Worm (Caenorhabditis elegans) whole organism, young adult: ENCODE data around the gene cid-1.

ENCODE experiments used
- B0019.2 ChIP-seq: fragments of 200-800 bp; sonication (Bioruptor generic); conservative IDR thresholded peaks from 2 replicates; pipeline ENCODE4 v1.3.6; 2022; ENCODE audit warnings: missing genetic modification reagents, missing genetic modification characterization, missing compliant biosample characterization
- B0261.1 ChIP-seq: sonication (generic microtip); optimal IDR thresholded peaks from 2 replicates; lab custom pipeline; 2016; ENCODE audit warnings: mild to moderate bottlenecking, missing genetic modification characterization, moderate library complexity, missing compliant biosample characterization
- F23B12.7 ChIP-seq: sonication (generic microtip); optimal IDR thresholded peaks from 2 replicates; lab custom pipeline; 2017; ENCODE audit warnings: missing genetic modification characterization, mild to moderate bottlenecking, missing compliant biosample characterization, antibody characterized with exemption, moderate library complexity; ENCODE audit not compliant: insufficient read depth
- F33H1.4 ChIP-seq: fragments of 200-800 bp; sonication (Bioruptor generic); IDR thresholded peaks from 2 replicates; pipeline ENCODE4 v1.3.6; 2022; ENCODE audit warnings: missing genetic modification reagents, missing genetic modification characterization, missing compliant biosample characterization
- K11D2.4 ChIP-seq: fragments of 200-800 bp; sonication (Bioruptor generic); IDR thresholded peaks from 2 replicates; pipeline ENCODE4 v1.3.6; 2022; ENCODE audit warnings: missing genetic modification reagents, missing genetic modification characterization, missing compliant biosample characterization
- T07F8.4 ChIP-seq: sonication (generic microtip); optimal IDR thresholded peaks from 2 replicates; lab custom pipeline; 2016; ENCODE audit warnings: mild to moderate bottlenecking, missing genetic modification characterization, moderate library complexity, missing compliant biosample characterization
- Y53F4B.3 ChIP-seq: fragments of 200-800 bp; sonication (Bioruptor generic); IDR thresholded peaks from 2 replicates; pipeline ENCODE4 v1.3.6; 2022; ENCODE audit warnings: missing genetic modification reagents, missing genetic modification characterization, missing compliant biosample characterization
- akir-1 ChIP-seq: fragments of 200-800 bp; sonication (Bioruptor generic); optimal IDR thresholded peaks from 2 replicates; lab custom pipeline; 2018; ENCODE audit warnings: mild to moderate bottlenecking, missing genetic modification characterization, moderate library complexity, missing compliant biosample characterization
- athp-1 ChIP-seq: sonication (generic microtip); optimal IDR thresholded peaks from 2 replicates; lab custom pipeline; 2017; ENCODE audit warnings: mild to moderate bottlenecking, missing genetic modification characterization, missing compliant biosample characterization
- attf-3 ChIP-seq: fragments of 200-800 bp; sonication (Bioruptor generic); conservative IDR thresholded peaks from 2 replicates; pipeline ENCODE4 v1.3.6; 2022; ENCODE audit warnings: missing genetic modification reagents, missing genetic modification characterization, missing compliant biosample characterization
- attf-5 ChIP-seq: fragments of 200-800 bp; sonication (Bioruptor generic); optimal IDR thresholded peaks from 2 replicates; lab custom pipeline; 2018; ENCODE audit warnings: mild to moderate bottlenecking, missing genetic modification characterization, missing compliant biosample characterization
- attf-6 ChIP-seq: fragments of 200-800 bp; sonication (Bioruptor generic); IDR thresholded peaks from 2 replicates; pipeline ENCODE4 v1.3.6; 2022; ENCODE audit warnings: missing genetic modification reagents, missing genetic modification characterization, missing compliant biosample characterization
- bed-2 ChIP-seq: fragments of 200-800 bp; sonication (Bioruptor generic); IDR thresholded peaks from 2 replicates; pipeline ENCODE4 v1.3.6; 2022; ENCODE audit warnings: missing genetic modification reagents, missing genetic modification characterization, missing compliant biosample characterization
- chd-7 ChIP-seq: sonication (generic microtip); optimal IDR thresholded peaks from 2 replicates; lab custom pipeline; 2016; ENCODE audit warnings: mild to moderate bottlenecking, missing genetic modification characterization, moderate library complexity, missing compliant biosample characterization
- dpff-1 ChIP-seq: sonication (generic microtip); optimal IDR thresholded peaks from 2 replicates; lab custom pipeline; 2017; ENCODE audit warnings: mild to moderate bottlenecking, missing genetic modification characterization, missing compliant biosample characterization
- efl-1 ChIP-seq: fragments of 150-350 bp; optimal IDR thresholded peaks from 2 replicates; lab custom pipeline; 2014; ENCODE audit warnings: missing biosample characterization, missing genetic modification reagents, missing genetic modification characterization
- ekl-4 ChIP-seq: fragments of 200-800 bp; sonication (Bioruptor generic); IDR thresholded peaks from 2 replicates; pipeline ENCODE4 v1.3.6; 2022; ENCODE audit warnings: missing genetic modification reagents, missing genetic modification characterization, missing compliant biosample characterization
- hmg-1.2 ChIP-seq: fragments of 200-800 bp; sonication (Bioruptor generic); IDR thresholded peaks from 2 replicates; pipeline ENCODE4 v1.3.6; 2022; ENCODE audit warnings: missing genetic modification reagents, missing genetic modification characterization, missing compliant biosample characterization
- hmg-20 ChIP-seq: fragments of 200-800 bp; sonication (Bioruptor generic); IDR thresholded peaks from 2 replicates; pipeline ENCODE4 v1.3.6; 2022; ENCODE audit warnings: missing genetic modification reagents, missing genetic modification characterization, missing compliant biosample characterization
- lag-1 ChIP-seq: fragments of 200-800 bp; sonication (Bioruptor generic); IDR thresholded peaks from 2 replicates; pipeline ENCODE4 v1.3.6; 2022; ENCODE audit warnings: missing genetic modification reagents, missing genetic modification characterization, missing compliant biosample characterization
- lin-35 ChIP-seq, 3 experiments: fragments of 150-350 bp in 2 of 3; sonication (generic microtip) in 1 of 3; optimal IDR thresholded peaks; 2 replicates each; lab custom pipeline; 2014 to 2018; ENCODE audit warnings: missing biosample characterization in 3 of 3, missing genetic modification characterization in 3 of 3, missing genetic modification reagents in 3 of 3
- lin-54 ChIP-seq: fragments of 200-800 bp; sonication (Bioruptor generic); optimal IDR thresholded peaks from 2 replicates; lab custom pipeline; 2018; ENCODE audit warnings: mild to moderate bottlenecking, missing genetic modification characterization, missing compliant biosample characterization
- lir-1 ChIP-seq: fragments of 200-800 bp; sonication (Bioruptor generic); conservative IDR thresholded peaks from 2 replicates; pipeline ENCODE4 v1.3.6; 2022; ENCODE audit warnings: missing genetic modification reagents, missing genetic modification characterization, missing compliant biosample characterization
- madf-6 ChIP-seq: fragments of 200-800 bp; sonication (Bioruptor generic); IDR thresholded peaks from 2 replicates; pipeline ENCODE4 v1.3.6; 2022; ENCODE audit warnings: missing genetic modification reagents, missing genetic modification characterization, missing compliant biosample characterization
- mcd-1 ChIP-seq: fragments of 200-800 bp; sonication (Bioruptor generic); IDR thresholded peaks from 2 replicates; pipeline ENCODE4 v1.3.6; 2022; ENCODE audit warnings: missing genetic modification reagents, missing genetic modification characterization, missing compliant biosample characterization
- mel-28 ChIP-seq: sonication (generic microtip); optimal IDR thresholded peaks from 2 replicates; lab custom pipeline; 2016; ENCODE audit warnings: borderline replicate concordance, mild to moderate bottlenecking, missing genetic modification characterization, missing compliant biosample characterization
- mes-4 ChIP-seq: sonication (generic microtip); optimal IDR thresholded peaks from 2 replicates; lab custom pipeline; 2016; ENCODE audit warnings: missing genotype, missing genetic modification characterization, missing compliant biosample characterization
- nhr-27 ChIP-seq: fragments of 200-800 bp; sonication (Bioruptor generic); optimal IDR thresholded peaks from 2 replicates; lab custom pipeline; 2018; ENCODE audit warnings: mild to moderate bottlenecking, missing genetic modification characterization, moderate library complexity, missing compliant biosample characterization
- nhr-90 ChIP-seq: sonication (generic microtip); optimal IDR thresholded peaks from 2 replicates; lab custom pipeline; 2016; ENCODE audit warnings: missing genotype, mild to moderate bottlenecking, missing genetic modification characterization, missing compliant biosample characterization
- repo-1 ChIP-seq: sonication (generic microtip); optimal IDR thresholded peaks from 2 replicates; lab custom pipeline; 2017; ENCODE audit warnings: mild to moderate bottlenecking, missing genetic modification characterization, missing compliant biosample characterization
- sdz-38 ChIP-seq: sonication (generic microtip); optimal IDR thresholded peaks from 2 replicates; lab custom pipeline; 2016; ENCODE audit warnings: missing genotype, missing genetic modification characterization, missing compliant biosample characterization
- snpc-1.1 ChIP-seq: sonication (generic microtip); optimal IDR thresholded peaks from 2 replicates; lab custom pipeline; 2017; ENCODE audit warnings: missing genetic modification characterization, mild to moderate bottlenecking, missing compliant biosample characterization, antibody characterized with exemption, moderate library complexity, missing genotype, missing genetic modification reagents; ENCODE audit not compliant: insufficient read depth
- sptf-2 ChIP-seq: fragments of 200-800 bp; sonication (Bioruptor generic); optimal IDR thresholded peaks from 2 replicates; lab custom pipeline; 2018; ENCODE audit warnings: mild to moderate bottlenecking, missing genetic modification characterization, missing compliant biosample characterization
- tbx-9 ChIP-seq: sonication (generic microtip); optimal IDR thresholded peaks from 2 replicates; lab custom pipeline; 2016; ENCODE audit warnings: borderline replicate concordance, missing genetic modification characterization, inconsistent platforms, missing compliant biosample characterization
- unc-130 ChIP-seq: sonication (generic microtip); optimal IDR thresholded peaks from 2 replicates; lab custom pipeline; 2016; ENCODE audit warnings: missing genetic modification reagents, missing genetic modification characterization, missing compliant biosample characterization
- unc-62 ChIP-seq: fragments of 150-350 bp; optimal IDR thresholded peaks from 2 replicates; lab custom pipeline; 2014; ENCODE audit warnings: missing biosample characterization, missing genetic modification reagents, missing genetic modification characterization
- ztf-26 ChIP-seq: sonication (generic microtip); optimal IDR thresholded peaks from 2 replicates; lab custom pipeline; 2017; ENCODE audit warnings: missing genetic modification characterization, missing compliant biosample characterization
- ztf-6 ChIP-seq: fragments of 200-800 bp; sonication (Bioruptor generic); IDR thresholded peaks from 2 replicates; pipeline ENCODE4 v1.3.6; 2022; ENCODE audit warnings: missing genetic modification reagents, missing genetic modification characterization, missing compliant biosample characterization

The cid-1 gene

DNA sequence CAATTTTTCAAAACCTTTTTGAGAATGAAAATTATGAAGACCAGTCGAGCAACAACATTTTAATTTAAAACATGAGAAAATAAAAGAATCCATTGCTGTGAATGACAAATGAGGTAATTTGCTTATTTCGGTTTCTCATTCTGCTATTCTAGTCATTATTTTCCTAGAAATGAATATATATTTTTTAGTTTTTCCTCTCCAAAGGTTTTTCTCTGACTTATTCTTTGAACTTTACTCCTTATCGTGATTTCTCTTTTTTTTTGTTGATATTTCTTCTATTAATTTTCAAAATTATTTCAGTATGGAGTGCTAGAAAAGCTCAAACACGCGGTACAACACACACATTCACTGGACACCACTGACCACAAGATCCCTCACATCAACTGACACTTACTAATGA is 11.9 kb downstream of the cid-1 start, which contains the start of gene pup-2:
Gene pup-2, plus strand, starts transcription at position 301 of the 400 bp plus-strand sequence.
- TF ChIP-seq athp-1 (tag; lab: Kevin White, UChicago) (no peak), T07F8.4 (tag; lab: Kevin White, UChicago) (no peak)

DNA sequence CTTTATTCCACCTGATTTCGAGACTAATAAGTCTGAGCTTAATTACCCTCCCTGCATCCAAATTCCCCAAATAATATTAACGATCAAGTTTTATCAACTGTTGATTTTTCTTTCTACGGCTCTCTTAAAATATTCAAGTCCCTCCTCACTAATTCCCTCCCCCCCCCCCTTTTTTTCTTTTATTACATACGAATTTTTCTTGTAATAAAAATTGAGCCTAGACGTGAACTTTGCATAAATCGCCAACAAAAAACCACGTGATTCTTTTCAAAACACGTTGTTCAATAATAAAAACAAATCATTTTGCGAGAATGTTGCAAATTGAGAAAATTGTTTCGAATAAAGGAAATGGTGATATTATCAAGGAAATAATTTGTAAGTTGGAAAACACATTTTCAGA is 14.7 kb downstream of the cid-1 start, which contains the start of gene K10D2.8:
Gene K10D2.8, plus strand, starts transcription at position 301 of the 400 bp plus-strand sequence.
- TF ChIP-seq attf-6 (GFP tag; lab: Robert Waterston, UW) (no peak), mel-28 (tag; lab: Kevin White, UChicago) (no peak), ekl-4 (GFP tag; lab: Robert Waterston, UW) (0 out of 2 replicates have a peak, but pooled peaks have one; percentile 2)

DNA sequence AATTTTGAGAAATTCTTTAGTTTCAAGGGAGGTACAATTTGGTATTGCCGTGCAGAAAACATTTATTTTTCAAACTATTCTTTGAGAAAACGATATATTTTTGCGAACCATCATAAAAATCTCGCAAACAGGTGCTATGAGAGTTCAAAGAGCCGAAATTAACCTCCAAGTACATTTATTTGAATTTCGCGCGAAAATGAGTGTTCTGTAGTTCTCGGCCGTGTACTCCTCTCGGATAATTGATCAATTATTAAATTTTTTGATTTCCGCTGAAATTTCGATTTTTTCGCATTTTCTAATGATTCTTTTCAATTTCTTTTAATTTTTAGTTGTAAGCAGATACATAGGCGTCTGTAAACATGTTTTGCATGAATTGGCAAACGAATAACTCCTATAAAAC is 16.5 kb downstream of the cid-1 start:
- peak in 1 of 3 experiments; percentile 16 for TF ChIP-seq lin-35 (GFP tag; optimal IDR thresholded peaks at IDR 0.05; lab: Kevin White, UChicago)
- TF ChIP-seq lin-54 = peak; percentile 80
- peak; percentile 37 for TF ChIP-seq F33H1.4 (GFP tag; lab: Robert Waterston, UW)
- peak; percentile 42 for TF ChIP-seq efl-1 (GFP tag; lab: Kevin White, UChicago)
- no peak for TF ChIP-seq B0261.1 (tag; lab: Kevin White, UChicago)
- TF ChIP-seq madf-6 (GFP tag; lab: Robert Waterston, UW) = peak; percentile 63
- 0 out of 2 replicates have a peak, but pooled peaks have one; percentile 28 for TF ChIP-seq mcd-1
- no peak for TF ChIP-seq hmg-20
- TF ChIP-seq F23B12.7 (tag; lab: Kevin White, UChicago) = no peak
- TF ChIP-seq attf-3 (GFP tag; lab: Robert Waterston, UW) = 0 out of 2 replicates have a peak, but pooled peaks have one; percentile 16
- peak; percentile 26 for TF ChIP-seq unc-130
- TF ChIP-seq, all 124 proteins: peak for 8

DNA sequence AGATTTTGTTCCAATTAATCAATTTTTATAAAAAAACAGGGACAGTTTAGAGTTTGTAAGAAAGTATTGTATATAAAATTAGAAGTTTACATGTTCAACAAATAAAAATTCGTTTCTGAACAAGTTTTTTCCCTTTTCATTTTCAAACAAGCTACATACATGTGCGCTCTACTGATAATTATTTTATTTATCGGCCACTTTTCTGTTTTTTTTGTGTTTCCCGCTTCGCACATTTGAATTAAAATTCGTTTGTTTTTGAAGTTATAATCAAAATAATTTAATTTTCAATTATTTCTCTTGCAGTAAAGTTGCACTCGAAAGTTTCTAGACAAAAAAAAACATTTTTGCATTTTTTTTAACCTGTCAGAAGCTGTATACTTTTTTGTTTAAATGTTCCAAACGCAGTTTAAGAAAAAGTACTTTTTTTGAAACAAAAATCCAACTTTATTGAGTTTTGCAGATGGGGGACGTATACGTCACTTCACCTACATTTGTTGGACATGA is 17.0 kb downstream of the cid-1 start, which contains the start of gene hira-1:
Gene hira-1, plus strand, starts transcription at position 454 of the 504 bp plus-strand sequence.
- TF ChIP-seq B0261.1 (tag; lab: Kevin White, UChicago) (no peak), mcd-1 (peak; percentile 50; the same call in 1 of the 2 replicates), attf-5 (GFP tag; lab: Kevin White, UChicago) (peak; percentile 17), chd-7 (tag; lab: Kevin White, UChicago) (no peak), efl-1 (GFP tag; lab: Kevin White, UChicago) (peak; percentile 60), tbx-9 (tag; lab: Kevin White, UChicago) (no peak), B0019.2 (GFP tag; lab: Robert Waterston, UW) (no peak), sptf-2 (GFP tag; lab: Kevin White, UChicago) (no peak), lin-35 (GFP tag; optimal IDR thresholded peaks at IDR 0.05; lab: Kevin White, UChicago) (peak in 1 of 3 experiments; percentile 42), lin-54 (peak; percentile 37), ztf-26 (tag; lab: Kevin White, UChicago) (no peak), bed-2 (GFP tag; lab: Robert Waterston, UW) (no peak), dpff-1 (tag; lab: Kevin White, UChicago) (no peak), nhr-90 (tag; lab: Kevin White, UChicago) (no peak), repo-1 (tag; lab: Kevin White, UChicago) (no peak)

DNA sequence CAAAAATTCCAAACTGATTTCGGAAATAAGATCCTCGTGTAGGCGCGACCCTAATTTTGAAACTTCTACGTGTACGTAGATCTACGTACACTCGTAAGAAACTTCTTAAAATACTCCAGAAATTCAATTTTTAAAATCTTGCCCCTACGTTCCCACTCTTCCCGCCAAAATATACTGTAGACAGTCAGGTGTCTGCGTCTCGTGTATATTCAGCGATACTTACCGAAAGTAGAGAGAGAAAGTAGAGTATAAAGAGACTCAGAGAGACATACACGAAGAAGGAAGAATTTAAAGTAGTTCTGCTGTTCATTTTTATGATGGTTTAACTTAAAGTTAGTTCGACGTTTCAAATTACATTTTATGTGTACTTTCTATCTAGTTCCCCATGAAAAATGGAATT is 19.5 kb downstream of the cid-1 start:
- peak; percentile 20; the same call in 1 of the 2 replicates for TF ChIP-seq hmg-1.2 (GFP tag; lab: Robert Waterston, UW)
- no peak for TF ChIP-seq ztf-6 (GFP tag; lab: Robert Waterston, UW)
- TF ChIP-seq, all 124 proteins: peak for 1

DNA sequence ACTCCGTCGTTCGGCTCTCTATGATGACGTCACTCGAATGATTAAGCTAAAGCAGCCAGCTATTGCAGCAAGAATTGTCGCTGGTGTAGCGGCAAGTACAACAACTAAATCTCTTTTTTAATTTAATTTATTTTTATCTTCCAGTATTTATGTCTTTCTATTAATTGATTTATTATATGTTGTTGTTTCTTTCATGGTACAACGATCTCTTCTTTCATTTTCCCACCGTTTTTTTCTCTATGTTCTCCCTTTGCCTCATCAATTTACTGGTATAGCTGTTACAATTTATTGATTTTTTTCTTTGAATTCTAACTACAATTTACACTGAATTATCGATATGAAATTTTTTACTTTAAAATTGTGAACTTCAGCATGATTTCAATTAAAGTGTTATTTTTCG is 22.0 kb downstream of the cid-1 start, which contains the start of gene moc-6:
Gene moc-6, plus strand, starts transcription at position 301 of the 400 bp plus-strand sequence.
- TF ChIP-seq unc-62 = no peak
- no peak for TF ChIP-seq lir-1 (GFP tag; lab: Robert Waterston, UW)
- no peak for TF ChIP-seq K11D2.4 (GFP tag; lab: Robert Waterston, UW)
- TF ChIP-seq mcd-1 = no peak
- TF ChIP-seq lag-1 (GFP tag; lab: Robert Waterston, UW) = no peak
- no peak for TF ChIP-seq nhr-27 (tag; lab: Kevin White, UChicago)
- TF ChIP-seq attf-3 (GFP tag; lab: Robert Waterston, UW) = no peak
- no peak for TF ChIP-seq sdz-38 (tag; lab: Kevin White, UChicago)
- no peak for TF ChIP-seq mes-4
- no peak for TF ChIP-seq snpc-1.1 (tag; lab: Kevin White, UChicago)
- no peak for TF ChIP-seq Y53F4B.3 (GFP tag; lab: Robert Waterston, UW)
- no peak for TF ChIP-seq akir-1
